Fruit fly (Drosophila melanogaster) whole organism, prepupa: ENCODE results near the gene CG6126.

Experiments used
- CG10631 ChIP-seq: fragments of 200-800 bp; sonication (Bioruptor generic); optimal IDR thresholded peaks from 2 replicates; lab custom pipeline; 2016; ENCODE audit warnings: missing biosample characterization, missing genetic modification characterization
- CG11902 ChIP-seq: fragments of 200-800 bp; sonication (Bioruptor generic); optimal IDR thresholded peaks from 3 replicates; lab custom pipeline; 2016; ENCODE audit warnings: missing biosample characterization, missing genetic modification characterization
- CG16779 ChIP-seq: fragments of 200-800 bp; sonication (Bioruptor generic); optimal IDR thresholded peaks from 3 replicates; lab custom pipeline; 2017; ENCODE audit warnings: missing biosample characterization, mild to moderate bottlenecking, missing genetic modification characterization
- CG3032 ChIP-seq: fragments of 200-800 bp; optimal IDR thresholded peaks from 2 replicates; lab custom pipeline; 2019; ENCODE audit warnings: missing biosample characterization, mild to moderate bottlenecking, missing genetic modification characterization, moderate library complexity
- CG4318 ChIP-seq: fragments of 200-800 bp; sonication (Bioruptor generic); optimal IDR thresholded peaks from 3 replicates; lab custom pipeline; 2017; ENCODE audit warnings: missing biosample characterization, mild to moderate bottlenecking, missing genetic modification characterization
- CG7368 ChIP-seq: fragments of 200-800 bp; sonication (Bioruptor generic); optimal IDR thresholded peaks from 3 replicates; lab custom pipeline; 2016; ENCODE audit warnings: missing biosample characterization, missing genetic modification characterization
- Ets21C ChIP-seq: fragments of 200-800 bp; sonication (Bioruptor generic); optimal IDR thresholded peaks from 3 replicates; lab custom pipeline; 2016; ENCODE audit warnings: missing biosample characterization, missing genetic modification characterization
- fd85E ChIP-seq: fragments of 200-800 bp; sonication (Bioruptor generic); optimal IDR thresholded peaks from 3 replicates; lab custom pipeline; 2016; ENCODE audit warnings: missing biosample characterization, missing genetic modification characterization
- svp ChIP-seq: fragments of 200-800 bp; sonication (Bioruptor generic); peaks from one replicate; lab custom pipeline; 2016; ENCODE audit warnings: missing biosample characterization, missing genetic modification characterization

DNA sequence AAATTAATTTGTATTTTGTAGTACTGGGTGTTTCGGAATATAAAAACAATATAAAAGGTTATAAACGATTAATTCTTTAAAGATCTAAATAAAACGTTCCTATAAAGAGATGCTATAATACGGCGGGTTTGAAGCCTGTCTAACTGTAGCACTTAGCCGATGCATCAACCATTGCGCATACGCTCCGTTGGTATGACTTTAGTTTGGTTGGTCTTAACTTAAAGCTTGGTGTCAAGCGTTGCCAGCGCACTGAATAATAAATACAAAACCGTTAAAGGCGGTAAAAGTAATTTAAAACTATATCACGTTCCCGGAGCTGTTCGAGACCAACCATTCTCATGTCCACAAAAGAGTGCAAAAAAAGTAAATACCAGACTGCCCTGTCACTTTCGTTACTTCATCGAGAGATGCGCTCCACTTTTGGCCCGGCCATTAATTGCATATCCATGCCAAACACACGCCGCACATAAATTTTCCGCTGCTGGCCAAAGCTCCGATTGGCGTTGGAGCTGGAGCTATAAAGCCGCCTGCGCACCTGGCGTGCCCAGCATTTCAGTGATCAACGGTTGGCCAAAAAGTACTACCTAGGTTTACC is 22.3 kb downstream of the CG6126 start, which contains the start of gene CG8927:
- TF ChIP-seq svp, result no peak
- TF ChIP-seq Ets21C (GFP tag; lab: Kevin White, UChicago), result no peak
- TF ChIP-seq CG3032 (tag; lab: Kevin White, UChicago), result no peak
- TF ChIP-seq fd85E, result no peak
- no peak for TF ChIP-seq CG10631
- TF ChIP-seq CG4318, result no peak
- TF ChIP-seq CG7368 (GFP tag; lab: Kevin White, UChicago), result no peak
- no peak for TF ChIP-seq CG16779 (tag; lab: Kevin White, UChicago)
- no peak for TF ChIP-seq CG11902 (GFP tag; lab: Kevin White, UChicago)
